Worm (Caenorhabditis elegans) whole organism, late embryonic: Measurements from ENCODE around the gene W09G12.8.

ENCODE experiments used
- C08G9.2 ChIP-seq: sonication (generic microtip); optimal IDR thresholded peaks from 2 replicates; lab custom pipeline; 2016; ENCODE audit warnings: mild to moderate bottlenecking, missing genetic modification characterization, moderate library complexity, missing compliant biosample characterization
- C38D4.7 ChIP-seq: fragments of 200-800 bp; sonication (Bioruptor generic); optimal IDR thresholded peaks from 2 replicates; lab custom pipeline; 2018; ENCODE audit warnings: mild to moderate bottlenecking, missing genetic modification characterization, moderate library complexity, missing compliant biosample characterization
- K09A11.1 ChIP-seq: sonication (generic microtip); optimal IDR thresholded peaks from 2 replicates; lab custom pipeline; 2017; ENCODE audit warnings: antibody characterized with exemption, mild to moderate bottlenecking, missing genetic modification characterization, missing compliant biosample characterization; ENCODE audit not compliant: insufficient read depth
- Y22D7AL.16 ChIP-seq: sonication (generic microtip); optimal IDR thresholded peaks from 2 replicates; lab custom pipeline; 2016; ENCODE audit warnings: missing genetic modification characterization, missing compliant biosample characterization
- ceh-2 ChIP-seq: sonication (generic microtip); optimal IDR thresholded peaks from 2 replicates; lab custom pipeline; 2016; ENCODE audit warnings: missing genotype, missing genetic modification characterization, missing compliant biosample characterization
- ceh-22 ChIP-seq: sonication (generic microtip); optimal IDR thresholded peaks from 2 replicates; lab custom pipeline; 2017; ENCODE audit warnings: missing biosample characterization, missing genetic modification characterization
- ceh-24 ChIP-seq: sonication (generic microtip); optimal IDR thresholded peaks from 2 replicates; lab custom pipeline; 2016; ENCODE audit warnings: mild to moderate bottlenecking, missing genetic modification characterization, missing compliant biosample characterization
- ceh-31 ChIP-seq: sonication (generic microtip); optimal IDR thresholded peaks from 2 replicates; lab custom pipeline; 2016; ENCODE audit warnings: missing genetic modification characterization, missing compliant biosample characterization
- ceh-34 ChIP-seq: sonication (generic microtip); optimal IDR thresholded peaks from 2 replicates; lab custom pipeline; 2016; ENCODE audit warnings: mild to moderate bottlenecking, missing genetic modification characterization, missing compliant biosample characterization
- ceh-48 ChIP-seq: sonication (generic microtip); optimal IDR thresholded peaks from 2 replicates; lab custom pipeline; 2016; ENCODE audit warnings: missing genetic modification characterization, inconsistent platforms, missing compliant biosample characterization
- ceh-9 ChIP-seq: sonication (generic microtip); optimal IDR thresholded peaks from 2 replicates; lab custom pipeline; 2016; ENCODE audit warnings: mild to moderate bottlenecking, missing genetic modification characterization, inconsistent platforms, missing compliant biosample characterization
- che-1 ChIP-seq: sonication (generic microtip); optimal IDR thresholded peaks from 2 replicates; lab custom pipeline; 2016; ENCODE audit warnings: mild to moderate bottlenecking, missing genetic modification characterization, missing compliant biosample characterization
- dve-1 ChIP-seq: sonication (generic microtip); optimal IDR thresholded peaks from 2 replicates; lab custom pipeline; 2017; ENCODE audit warnings: antibody characterized with exemption, mild to moderate bottlenecking, missing genetic modification characterization, missing compliant biosample characterization
- elt-2 ChIP-seq: sonication (generic microtip); optimal IDR thresholded peaks from 2 replicates; lab custom pipeline; 2016; ENCODE audit warnings: missing genetic modification reagents, missing genetic modification characterization, missing compliant biosample characterization
- fkh-10 ChIP-seq: fragments of 150-350 bp; optimal IDR thresholded peaks from 2 replicates; lab custom pipeline; 2014; ENCODE audit warnings: missing biosample characterization, missing genetic modification reagents, missing genetic modification characterization
- fkh-6 ChIP-seq: sonication (generic microtip); optimal IDR thresholded peaks from 2 replicates; lab custom pipeline; 2016; ENCODE audit warnings: missing genetic modification characterization, missing compliant biosample characterization
- gmeb-2 ChIP-seq: sonication (generic microtip); optimal IDR thresholded peaks from 2 replicates; lab custom pipeline; 2016; ENCODE audit warnings: missing genetic modification characterization, inconsistent platforms, missing compliant biosample characterization
- hlh-15 ChIP-seq: sonication (generic microtip); optimal IDR thresholded peaks from 2 replicates; lab custom pipeline; 2016; ENCODE audit warnings: missing genetic modification characterization, missing compliant biosample characterization
- hlh-30 ChIP-seq: sonication (generic microtip); optimal IDR thresholded peaks from 2 replicates; lab custom pipeline; 2017; ENCODE audit warnings: antibody characterized with exemption, missing genetic modification characterization, missing compliant biosample characterization; ENCODE audit not compliant: insufficient read depth
- lim-6 ChIP-seq: sonication (generic microtip); optimal IDR thresholded peaks from 2 replicates; lab custom pipeline; 2016; ENCODE audit warnings: missing genetic modification characterization, missing compliant biosample characterization
- madf-2 ChIP-seq: sonication (generic microtip); optimal IDR thresholded peaks from 2 replicates; lab custom pipeline; 2017; ENCODE audit warnings: missing genetic modification characterization, missing compliant biosample characterization
- mec-3 ChIP-seq: sonication (generic microtip); optimal IDR thresholded peaks from 2 replicates; lab custom pipeline; 2016; ENCODE audit warnings: borderline replicate concordance, missing genetic modification characterization, missing compliant biosample characterization
- nfya-1 ChIP-seq: sonication (generic microtip); optimal IDR thresholded peaks from 2 replicates; lab custom pipeline; 2017; ENCODE audit warnings: missing genetic modification characterization, mild to moderate bottlenecking, missing compliant biosample characterization, antibody characterized with exemption, moderate library complexity
- nhr-11 ChIP-seq: fragments of 150-350 bp; optimal IDR thresholded peaks from 2 replicates; lab custom pipeline; 2014; ENCODE audit warnings: missing biosample characterization, missing genetic modification characterization
- nhr-232 ChIP-seq: sonication (generic microtip); optimal IDR thresholded peaks from 2 replicates; lab custom pipeline; 2016; ENCODE audit warnings: missing genetic modification characterization, missing compliant biosample characterization
- npax-4 ChIP-seq: sonication (generic microtip); optimal IDR thresholded peaks from 2 replicates; lab custom pipeline; 2016; ENCODE audit warnings: missing genetic modification characterization, missing compliant biosample characterization
- pag-3 ChIP-seq: sonication (generic microtip); optimal IDR thresholded peaks from 2 replicates; lab custom pipeline; 2016; ENCODE audit warnings: missing compliant biosample characterization, missing genetic modification characterization, borderline replicate concordance
- pat-9 ChIP-seq: fragments of 200-800 bp; sonication (Bioruptor generic); optimal IDR thresholded peaks from 2 replicates; lab custom pipeline; 2018; ENCODE audit warnings: mild to moderate bottlenecking, missing genetic modification characterization, moderate library complexity, missing compliant biosample characterization
- pqm-1 ChIP-seq: sonication (generic microtip); optimal IDR thresholded peaks from 2 replicates; lab custom pipeline; 2016; ENCODE audit warnings: missing genetic modification characterization, missing compliant biosample characterization
- rnt-1 ChIP-seq: sonication (generic microtip); optimal IDR thresholded peaks from 2 replicates; lab custom pipeline; 2016; ENCODE audit warnings: missing genetic modification characterization, missing compliant biosample characterization
- sdc-2 ChIP-seq: sonication (generic microtip); optimal IDR thresholded peaks from 2 replicates; lab custom pipeline; 2016; ENCODE audit warnings: missing genotype, missing genetic modification characterization, missing compliant biosample characterization
- sox-2 ChIP-seq: fragments of 200-800 bp; sonication (Bioruptor generic); IDR thresholded peaks from 2 replicates; pipeline ENCODE4 v1.3.6; 2022; ENCODE audit warnings: missing genetic modification reagents, missing genetic modification characterization, missing compliant biosample characterization
- sox-4 ChIP-seq: sonication (generic microtip); optimal IDR thresholded peaks from 2 replicates; lab custom pipeline; 2017; ENCODE audit warnings: mild to moderate bottlenecking, missing genetic modification characterization, inconsistent platforms, missing compliant biosample characterization
- syd-9 ChIP-seq: sonication (generic microtip); optimal IDR thresholded peaks from 2 replicates; lab custom pipeline; 2016; ENCODE audit warnings: mild to moderate bottlenecking, missing genetic modification characterization, moderate library complexity, missing compliant biosample characterization
- tbx-2 ChIP-seq: sonication (generic microtip); optimal IDR thresholded peaks from 2 replicates; lab custom pipeline; 2016; ENCODE audit warnings: missing genetic modification characterization, missing compliant biosample characterization
- unc-3 ChIP-seq, 2 experiments: fragments of 200-800 bp in 1 of 2; sonication (Bioruptor generic) in 1 of 2; sonication (generic microtip) in 1 of 2; conservative IDR thresholded peaks in 1 of 2; optimal IDR thresholded peaks in 1 of 2; 2 replicates each; pipeline versions ENCODE4 v1.3.6 to Lab custom; 2016 to 2022; ENCODE audit warnings: missing compliant biosample characterization in 2 of 2, missing genetic modification characterization in 2 of 2, missing genetic modification reagents in 1 of 2
- unc-42 ChIP-seq: sonication (generic microtip); optimal IDR thresholded peaks from 2 replicates; lab custom pipeline; 2016; ENCODE audit warnings: missing genotype, missing genetic modification characterization, missing compliant biosample characterization
- unc-86 ChIP-seq: sonication (generic microtip); optimal IDR thresholded peaks from 2 replicates; lab custom pipeline; 2016; ENCODE audit warnings: missing genetic modification characterization, missing compliant biosample characterization

Gene W09G12.8

DNA sequence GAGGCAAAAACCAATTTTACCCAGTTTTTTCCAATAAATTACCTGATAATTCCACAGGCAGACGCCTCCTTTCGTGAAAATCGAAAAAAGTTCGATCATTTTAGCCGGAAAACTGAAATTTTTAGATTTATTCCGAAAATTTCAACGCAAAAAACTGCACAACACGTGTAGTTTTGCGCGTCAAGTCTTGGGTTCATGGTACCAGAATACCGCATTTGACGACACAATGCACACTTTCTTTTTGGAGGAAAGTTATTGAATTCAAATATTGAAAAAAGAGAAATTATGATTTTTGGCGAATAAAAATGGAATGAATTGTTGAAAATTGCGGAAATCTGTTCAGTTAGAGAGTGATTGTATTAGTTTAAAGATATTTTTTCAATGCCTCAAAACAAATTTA, 13.7 kb downstream of the W09G12.8 start, which contains the start of gene F38A1.8:
TSS of gene F38A1.8 (minus strand) at position 167 of the 400 bp plus-strand sequence.
- TF ChIP-seq mec-3 (tag; lab: Kevin White, UChicago), result no peak
- TF ChIP-seq fkh-10, result no peak
- TF ChIP-seq hlh-30 (tag; lab: Kevin White, UChicago), result peak; percentile 38
- TF ChIP-seq nfya-1, result peak; percentile 29
- TF ChIP-seq elt-2 (tag; lab: Kevin White, UChicago), result no peak
- TF ChIP-seq pag-3 (tag; lab: Kevin White, UChicago), result no peak

DNA sequence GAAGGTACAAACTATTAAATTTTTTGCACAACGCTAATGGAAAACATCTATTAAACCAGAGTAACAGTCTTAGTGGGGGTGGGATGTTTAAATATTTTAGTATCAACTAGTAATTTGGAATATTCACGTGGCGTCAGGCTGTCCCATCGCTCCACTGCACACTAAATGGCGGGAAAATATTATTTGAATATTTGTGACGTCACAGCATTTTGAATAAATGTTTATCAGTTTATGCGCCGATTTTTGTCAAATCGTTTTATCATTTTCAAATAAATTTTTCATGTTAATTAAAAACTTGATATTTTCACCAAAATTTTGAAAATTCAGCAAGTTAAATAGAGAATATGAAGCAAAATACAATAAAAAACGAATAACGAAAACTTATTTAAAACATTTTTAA, 17.3 kb downstream of the W09G12.8 start, which contains the start of gene F38A1.15:
TSS of gene F38A1.15 (minus strand) at position 101 of the 400 bp plus-strand sequence.
- TF ChIP-seq npax-4 (tag; lab: Kevin White, UChicago) (no peak), ceh-34 (tag; lab: Kevin White, UChicago) (no peak), fkh-10 (no peak), pag-3 (tag; lab: Kevin White, UChicago) (no peak), ceh-2 (tag; lab: Kevin White, UChicago) (no peak), sdc-2 (tag; lab: Kevin White, UChicago) (no peak), che-1 (tag; lab: Kevin White, UChicago) (no peak), unc-3 (GFP tag; conservative IDR thresholded peaks at IDR 0.05; lab: Robert Waterston, UW) (no peak), unc-3 (tag; optimal IDR thresholded peaks at IDR 0.05; lab: Kevin White, UChicago) (no peak), pat-9 (tag; lab: Kevin White, UChicago) (no peak), syd-9 (tag; lab: Kevin White, UChicago) (no peak), C38D4.7 (GFP tag; lab: Kevin White, UChicago) (no peak), lim-6 (no peak), tbx-2 (tag; lab: Kevin White, UChicago) (no peak), unc-42 (tag; lab: Kevin White, UChicago) (no peak), gmeb-2 (tag; lab: Kevin White, UChicago) (no peak), dve-1 (tag; lab: Kevin White, UChicago) (no peak), fkh-6 (tag; lab: Kevin White, UChicago) (no peak), C08G9.2 (tag; lab: Kevin White, UChicago) (no peak), K09A11.1 (tag; lab: Kevin White, UChicago) (no peak)
- TF ChIP-seq, all 69 proteins: peak for 0

ce11 chrIV:1245244-1245643, 19.3 kb downstream of the W09G12.8 start, which contains the start of gene F38A1.9:
Gene F38A1.9, minus strand, starts transcription at chrIV:1245344.
- TF ChIP-seq tbx-2 (tag; lab: Kevin White, UChicago) (no peak), madf-2 (tag; lab: Kevin White, UChicago) (no peak), sox-4 (tag; lab: Kevin White, UChicago) (no peak), lim-6 (no peak), sox-2 (GFP tag; lab: Robert Waterston, UW) (no peak), ceh-22 (no peak), nhr-232 (no peak), fkh-6 (tag; lab: Kevin White, UChicago) (no peak), pat-9 (tag; lab: Kevin White, UChicago) (no peak), ceh-31 (tag; lab: Kevin White, UChicago) (no peak), pqm-1 (tag; lab: Kevin White, UChicago) (no peak), nhr-11 (tag; lab: Kevin White, UChicago) (no peak), C38D4.7 (GFP tag; lab: Kevin White, UChicago) (no peak), rnt-1 (no peak)
- TF ChIP-seq, all 69 proteins: peak for 0

- no peak for TF ChIP-seq ceh-48 (tag; lab: Kevin White, UChicago)
- no peak for TF ChIP-seq hlh-15 (tag; lab: Kevin White, UChicago)
- TF ChIP-seq unc-86 (tag; lab: Kevin White, UChicago), result no peak
- no peak for TF ChIP-seq Y22D7AL.16 (tag; lab: Kevin White, UChicago)
- no peak for TF ChIP-seq sox-4 (tag; lab: Kevin White, UChicago)
- no peak for TF ChIP-seq ceh-24 (tag; lab: Kevin White, UChicago)
- TF ChIP-seq ceh-2 (tag; lab: Kevin White, UChicago), result no peak
- no peak for TF ChIP-seq ceh-9 (tag; lab: Kevin White, UChicago)
- TF ChIP-seq gmeb-2 (tag; lab: Kevin White, UChicago), result no peak
- no peak for TF ChIP-seq che-1 (tag; lab: Kevin White, UChicago)
- TF ChIP-seq unc-3 (GFP tag; conservative IDR thresholded peaks at IDR 0.05; lab: Robert Waterston, UW), result no peak
- no peak for TF ChIP-seq unc-3 (tag; optimal IDR thresholded peaks at IDR 0.05; lab: Kevin White, UChicago)
Observed at ce11 chrIV:1246762-1247436, 20.9 kb downstream of the W09G12.8 start, which contains the start of the genes clec-165 and F38A1.11. Gene clec-165, minus strand, starts transcription at chrIV:1246886. Gene F38A1.11, plus strand, starts transcription at chrIV:1247386.
